Fruit fly (Drosophila melanogaster) whole organism, embryonic: ENCODE results near the gene CG43638.

Source experiments
- Adf1 ChIP-seq: fragments of 200-800 bp; sonication (Bioruptor generic); IDR thresholded peaks from 2 replicates; pipeline ENCODE4 v1.3.6; 2022; ENCODE audit warnings: missing biosample characterization, missing genetic modification characterization
- Aef1 ChIP-seq: fragments of 200-800 bp; sonication (Bioruptor generic); IDR thresholded peaks from 3 replicates; pipeline ENCODE4 v1.3.6; 2022; ENCODE audit warnings: missing biosample characterization, missing genetic modification characterization
- B-H1 ChIP-seq: fragments of 200-800 bp; sonication (Bioruptor generic); IDR thresholded peaks from 3 replicates; pipeline ENCODE4 v1.3.6; 2022; ENCODE audit warnings: missing biosample characterization, missing genetic modification characterization
- CG10462 ChIP-seq: fragments of 200-800 bp; sonication (Bioruptor generic); optimal IDR thresholded peaks from 2 replicates; lab custom pipeline; 2016; ENCODE audit warnings: missing biosample characterization, missing genetic modification characterization
- CG11093 ChIP-seq: fragments of 200-800 bp; sonication (Bioruptor generic); IDR thresholded peaks from 3 replicates; pipeline ENCODE4 v1.3.6; 2022; ENCODE audit warnings: missing biosample characterization, missing genetic modification characterization
- CG1233 ChIP-seq: fragments of 200-800 bp; sonication (Bioruptor generic); optimal IDR thresholded peaks from 4 replicates; lab custom pipeline; 2018; ENCODE audit warnings: missing biosample characterization, mild to moderate bottlenecking, missing genetic modification characterization
- CG13775 ChIP-seq: fragments of 200-800 bp; sonication (Bioruptor generic); optimal IDR thresholded peaks from 3 replicates; lab custom pipeline; 2017; ENCODE audit warnings: missing biosample characterization, mild to moderate bottlenecking, missing genetic modification characterization
- CG14014 ChIP-seq: fragments of 200-800 bp; sonication (Bioruptor generic); IDR thresholded peaks from 2 replicates; pipeline ENCODE4 v1.3.6; 2022; ENCODE audit warnings: missing biosample characterization, missing genetic modification characterization
- CG14965 ChIP-seq: fragments of 200-800 bp; sonication (Bioruptor generic); optimal IDR thresholded peaks from 2 replicates; lab custom pipeline; 2016; ENCODE audit warnings: missing biosample characterization, missing genetic modification characterization, borderline replicate concordance
- CG15073 ChIP-seq: fragments of 200-800 bp; sonication (Bioruptor generic); optimal IDR thresholded peaks from 2 replicates; lab custom pipeline; 2016; ENCODE audit warnings: missing biosample characterization, missing genetic modification characterization
- CG15479 ChIP-seq: fragments of 200-800 bp; sonication (Bioruptor generic); optimal IDR thresholded peaks from 3 replicates; lab custom pipeline; 2019; ENCODE audit warnings: missing biosample characterization, mild to moderate bottlenecking, missing genetic modification characterization, moderate library complexity
- CG15514 ChIP-seq: fragments of 200-800 bp; sonication (Bioruptor generic); optimal IDR thresholded peaks from 3 replicates; lab custom pipeline; 2017; ENCODE audit warnings: missing biosample characterization, missing genetic modification characterization, mild to moderate bottlenecking, moderate library complexity, missing genetic modification reagents
- CG15601 ChIP-seq: fragments of 200-800 bp; sonication (Bioruptor generic); optimal IDR thresholded peaks from 3 replicates; lab custom pipeline; 2019; ENCODE audit warnings: missing biosample characterization, mild to moderate bottlenecking, missing genetic modification characterization, moderate library complexity
- CG2116 ChIP-seq: fragments of 200-800 bp; sonication (Bioruptor generic); optimal IDR thresholded peaks from 3 replicates; lab custom pipeline; 2018; ENCODE audit warnings: missing biosample characterization, mild to moderate bottlenecking, missing genetic modification characterization
- CG2120 ChIP-seq: fragments of 200-800 bp; sonication (Bioruptor generic); optimal IDR thresholded peaks from 3 replicates; lab custom pipeline; 2016; ENCODE audit warnings: missing biosample characterization, missing genetic modification characterization
- CG2199 ChIP-seq: fragments of 200-800 bp; sonication (Bioruptor generic); IDR thresholded peaks from 3 replicates; pipeline ENCODE4 v1.3.6; 2022; ENCODE audit warnings: missing biosample characterization, missing genetic modification characterization
- CG2712 ChIP-seq: fragments of 200-800 bp; optimal IDR thresholded peaks from 3 replicates; lab custom pipeline; 2019; ENCODE audit warnings: missing biosample characterization, mild to moderate bottlenecking, missing genetic modification characterization, moderate library complexity
- CG32767 ChIP-seq: fragments of 200-800 bp; sonication (Bioruptor generic); IDR thresholded peaks from 2 replicates; pipeline ENCODE4 v1.3.6; 2022; ENCODE audit warnings: missing biosample characterization, missing genetic modification characterization
- CG34376 ChIP-seq: fragments of 200-800 bp; sonication (Bioruptor generic); optimal IDR thresholded peaks from 2 replicates; lab custom pipeline; 2018; ENCODE audit warnings: missing biosample characterization, mild to moderate bottlenecking, missing genetic modification characterization
- CG3726 ChIP-seq: fragments of 200-800 bp; sonication (Bioruptor generic); IDR thresholded peaks from 3 replicates; pipeline ENCODE4, ENCODE4 v1.3.6; 2022; ENCODE audit warnings: missing biosample characterization, missing genetic modification characterization
- CG42726 ChIP-seq: fragments of 200-800 bp; sonication (Bioruptor generic); IDR thresholded peaks from 2 replicates; pipeline ENCODE4 v1.3.6; 2022; ENCODE audit warnings: missing biosample characterization, missing genetic modification characterization; ENCODE audit not compliant: partially characterized antibody
- CG5180 ChIP-seq: fragments of 200-800 bp; sonication (Bioruptor generic); optimal IDR thresholded peaks from 3 replicates; lab custom pipeline; 2017; ENCODE audit warnings: missing biosample characterization, missing genetic modification characterization, mild to moderate bottlenecking, moderate library complexity, missing genetic modification reagents
- CG6689 ChIP-seq: fragments of 200-800 bp; sonication (Bioruptor generic); IDR thresholded peaks from 2 replicates; pipeline ENCODE4 v1.3.6; 2022; ENCODE audit warnings: missing biosample characterization, missing genetic modification characterization
- CG6765 ChIP-seq: fragments of 200-800 bp; sonication (Bioruptor generic); optimal IDR thresholded peaks from 3 replicates; lab custom pipeline; 2017; ENCODE audit warnings: missing biosample characterization, mild to moderate bottlenecking, missing genetic modification characterization
- CG7556 ChIP-seq: fragments of 200-800 bp; sonication (Bioruptor generic); optimal IDR thresholded peaks from 2 replicates; lab custom pipeline; 2017; ENCODE audit warnings: missing biosample characterization, mild to moderate bottlenecking, missing genetic modification characterization
- CG7928 ChIP-seq: fragments of 200-800 bp; sonication (Bioruptor generic); optimal IDR thresholded peaks from 2 replicates; lab custom pipeline; 2017; ENCODE audit warnings: missing biosample characterization, mild to moderate bottlenecking, missing genetic modification characterization
- CG8290 ChIP-seq, 3 experiments: fragments of 200-800 bp; sonication (Bioruptor generic); optimal IDR thresholded peaks; 2 replicates each; lab custom pipeline; 2016 to 2019; ENCODE audit warnings: missing biosample characterization in 3 of 3, missing genetic modification characterization in 3 of 3, mild to moderate bottlenecking in 2 of 3, moderate library complexity in 1 of 3
- CG9215 ChIP-seq: fragments of 200-800 bp; sonication (Bioruptor generic); IDR thresholded peaks from 2 replicates; pipeline ENCODE4 v1.3.6; 2022; ENCODE audit warnings: missing biosample characterization, missing genetic modification characterization
- CG9437 ChIP-seq: fragments of 200-800 bp; sonication (Bioruptor generic); optimal IDR thresholded peaks from 2 replicates; lab custom pipeline; 2018; ENCODE audit warnings: missing biosample characterization, mild to moderate bottlenecking, missing genetic modification characterization
- CG9609 ChIP-seq: fragments of 200-800 bp; sonication (Bioruptor generic); optimal IDR thresholded peaks from 3 replicates; lab custom pipeline; 2016; ENCODE audit warnings: missing biosample characterization, missing genetic modification characterization
- CG9876 ChIP-seq: fragments of 200-800 bp; sonication (Bioruptor generic); optimal IDR thresholded peaks from 2 replicates; lab custom pipeline; 2016; ENCODE audit warnings: missing biosample characterization, missing genetic modification characterization
- Elba2 ChIP-seq: fragments of 200-800 bp; sonication (Bioruptor generic); optimal IDR thresholded peaks from 3 replicates; lab custom pipeline; 2016; ENCODE audit warnings: missing biosample characterization, missing genetic modification characterization
- HLH54F ChIP-seq: fragments of 200-800 bp; sonication (Bioruptor generic); optimal IDR thresholded peaks from 3 replicates; lab custom pipeline; 2016; ENCODE audit warnings: missing biosample characterization, missing genetic modification characterization
- Med ChIP-seq: fragments of 200-800 bp; sonication (Bioruptor generic); peaks from one replicate; lab custom pipeline; 2016; ENCODE audit warnings: missing biosample characterization, missing genetic modification characterization, mild to moderate bottlenecking, inconsistent platforms, moderate library complexity
- Taf1 ChIP-seq: fragments of 200-800 bp; sonication (Bioruptor generic); IDR thresholded peaks from 2 replicates; pipeline ENCODE4 v1.3.6; 2022; ENCODE audit warnings: missing biosample characterization, missing genetic modification characterization
- abd-A ChIP-seq: fragments of 200-800 bp; sonication (Bioruptor generic); optimal IDR thresholded peaks from 3 replicates; lab custom pipeline; 2019; ENCODE audit warnings: missing biosample characterization, mild to moderate bottlenecking, missing genetic modification characterization, moderate library complexity
- ap ChIP-seq: fragments of 200-800 bp; sonication (Bioruptor generic); IDR thresholded peaks from 2 replicates; pipeline ENCODE4 v1.3.6; 2022; ENCODE audit warnings: missing biosample characterization, missing genetic modification characterization
- bcd ChIP-seq: fragments of 200-800 bp; sonication (Bioruptor generic); optimal IDR thresholded peaks from 2 replicates; lab custom pipeline; 2017; ENCODE audit warnings: missing biosample characterization, mild to moderate bottlenecking, missing genetic modification characterization
- emc ChIP-seq: fragments of 200-800 bp; sonication (Bioruptor generic); optimal IDR thresholded peaks from 2 replicates; lab custom pipeline; 2016; ENCODE audit warnings: missing biosample characterization, missing genetic modification characterization
- gce ChIP-seq: fragments of 200-800 bp; sonication (Bioruptor generic); IDR thresholded peaks from 3 replicates; pipeline ENCODE4 v1.3.6; 2022; ENCODE audit warnings: missing biosample characterization, missing genetic modification characterization
- h ChIP-seq: fragments of >200 bp; optimal IDR thresholded peaks from 2 replicates; lab custom pipeline; 2017
- ham ChIP-seq: fragments of 200-800 bp; sonication (Bioruptor generic); IDR thresholded peaks from 2 replicates; pipeline ENCODE4 v1.3.6; 2022; ENCODE audit warnings: missing biosample characterization, missing genetic modification characterization
- jumu ChIP-seq: fragments of 200-800 bp; sonication (Bioruptor generic); optimal IDR thresholded peaks from 3 replicates; lab custom pipeline; 2016; ENCODE audit warnings: missing biosample characterization, missing genetic modification characterization
- lab ChIP-seq: fragments of 200-800 bp; sonication (Bioruptor generic); optimal IDR thresholded peaks from 3 replicates; lab custom pipeline; 2017; ENCODE audit warnings: missing biosample characterization, missing genetic modification characterization, mild to moderate bottlenecking, moderate library complexity, missing genetic modification reagents
- lov ChIP-seq, 2 experiments: fragments of 200-800 bp in 1 of 2; fragments of >200 bp in 1 of 2; sonication (Bioruptor generic) in 1 of 2; IDR thresholded peaks in 1 of 2; optimal IDR thresholded peaks in 1 of 2; 2 replicates in 1 of 2; 3 replicates in 1 of 2; pipeline versions ENCODE4 v1.3.6 to Lab custom; 2017 to 2022; ENCODE audit warnings: missing biosample characterization in 1 of 2, missing genetic modification characterization in 1 of 2
- slou ChIP-seq: fragments of 200-800 bp; sonication (Bioruptor generic); optimal IDR thresholded peaks from 3 replicates; lab custom pipeline; 2016; ENCODE audit warnings: missing biosample characterization, missing genetic modification characterization
- so ChIP-seq: fragments of 200-800 bp; sonication (Bioruptor generic); IDR thresholded peaks from 3 replicates; pipeline ENCODE4 v1.3.6; 2022; ENCODE audit warnings: missing biosample characterization, missing genetic modification characterization

The CG43638 gene

DNA sequence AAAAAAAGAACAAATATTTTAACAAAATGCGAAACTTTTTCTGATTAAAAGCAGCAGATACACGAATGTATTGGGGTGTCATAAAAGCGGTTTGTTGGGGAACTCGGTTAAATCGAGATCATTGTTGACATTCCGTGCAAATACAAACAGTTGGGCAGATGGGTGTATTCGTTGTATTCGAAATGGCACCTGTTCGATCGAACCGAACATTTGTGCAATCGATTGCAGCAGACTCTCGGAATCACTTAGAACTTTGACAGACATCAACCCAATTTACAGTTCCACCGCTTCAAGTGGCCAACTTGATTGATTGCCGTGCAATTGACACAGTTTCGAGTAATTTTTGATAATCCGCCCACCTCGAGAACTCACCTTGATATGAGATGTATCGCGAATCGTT, 36.0 kb downstream of the CG43638 start:
- TF ChIP-seq CG2120 (GFP tag; lab: Kevin White, UChicago), result no peak
- TF ChIP-seq Med, result peak; percentile 68
- TF ChIP-seq CG2199 (GFP tag; lab: Robert Waterston, UW), result peak; percentile 52; the same call in 1 of the 3 replicates
- TF ChIP-seq CG32767 (GFP tag; lab: Robert Waterston, UW), result no peak
- TF ChIP-seq CG34376 (GFP tag; lab: Kevin White, UChicago), result no peak
- TF ChIP-seq bcd (GFP tag; lab: Kevin White, UChicago), result no peak
- peak; percentile 24 for TF ChIP-seq lab (GFP tag; lab: Kevin White, UChicago)
- TF ChIP-seq CG7556 (GFP tag; lab: Kevin White, UChicago), result no peak
- no peak for TF ChIP-seq Elba2
- TF ChIP-seq HLH54F (GFP tag; lab: Kevin White, UChicago), result no peak
- no peak for TF ChIP-seq CG15479 (GFP tag; lab: Kevin White, UChicago)
- TF ChIP-seq abd-A (tag; lab: Kevin White, UChicago), result no peak
- TF ChIP-seq so (GFP tag; lab: Robert Waterston, UW), result no peak
- TF ChIP-seq CG5180 (GFP tag; lab: Kevin White, UChicago), result peak; percentile 59
- no peak for TF ChIP-seq lov (optimal IDR thresholded peaks at IDR 0.05; lab: Kevin White, UChicago)
- no peak for TF ChIP-seq lov (GFP tag; IDR thresholded peaks at IDR 0.05; lab: Robert Waterston, UW)

DNA sequence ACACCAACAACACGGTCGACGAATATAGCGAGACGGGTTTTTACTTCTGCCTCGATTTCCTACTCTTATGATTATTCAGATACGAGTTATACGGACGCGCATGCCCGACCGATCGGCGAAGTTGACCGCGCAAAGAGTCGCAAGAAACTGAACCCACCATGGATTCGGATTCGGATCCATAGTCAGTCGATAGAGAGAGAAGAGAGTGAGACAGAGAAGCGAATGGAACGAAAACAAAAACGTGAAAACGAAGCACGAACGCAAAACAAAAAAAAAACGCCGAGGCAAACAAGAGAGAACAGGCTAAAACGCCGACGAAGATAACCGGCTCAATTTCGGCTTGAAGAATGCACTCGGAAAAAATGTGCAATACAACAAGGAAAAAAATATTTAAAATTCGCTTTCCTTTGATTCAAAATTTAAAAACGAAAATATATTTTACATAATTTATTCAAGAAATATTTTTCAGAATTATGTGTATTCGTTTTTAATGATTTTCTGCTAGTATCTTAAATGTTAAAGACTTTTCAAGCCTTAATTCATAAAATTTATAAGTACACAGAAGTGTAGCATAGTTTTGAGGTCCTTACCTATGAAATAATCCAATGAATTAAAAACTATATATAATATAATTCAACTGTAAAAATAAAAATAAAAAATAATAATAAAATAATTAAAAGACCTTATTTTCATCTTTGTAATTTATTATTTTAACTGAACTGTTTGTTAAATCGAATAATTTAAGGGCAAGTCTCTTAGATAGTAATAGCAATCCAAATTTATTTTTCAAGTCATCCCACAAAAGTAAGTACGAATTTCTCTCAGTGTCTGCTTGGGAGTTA, 37.5 kb downstream of the CG43638 start, which contains the start of gene Sema5c:
Sema5c (minus strand) TSS at position 152 of the 842 bp plus-strand sequence.
- TF ChIP-seq jumu (GFP tag; lab: Kevin White, UChicago) (no peak), slou (GFP tag; lab: Kevin White, UChicago) (no peak), CG15073 (no peak), CG1233 (peak; percentile 63), CG15601 (peak; percentile 37), CG2116 (peak; percentile 36), ap (GFP tag; lab: Robert Waterston, UW) (0 out of 2 replicates have a peak, but pooled peaks have one; percentile 4), CG9876 (GFP tag; lab: Kevin White, UChicago) (no peak), B-H1 (GFP tag; lab: Robert Waterston, UW) (no peak; the same call in 2 of the 3 replicates), CG6689 (peak; percentile 42; the same call in 1 of the 2 replicates), CG7928 (GFP tag; lab: Kevin White, UChicago) (no peak), emc (GFP tag; lab: Kevin White, UChicago) (no peak), CG8290 (GFP tag; optimal IDR thresholded peaks at IDR 0.05; lab: Kevin White, UChicago) (peak; percentile 11), CG8290 (tag; optimal IDR thresholded peaks at IDR 0.05; lab: Kevin White, UChicago) (peak in 1 of 2 experiments; percentile 64), h (lab: Kevin White, UChicago) (no peak), CG13775 (GFP tag; lab: Kevin White, UChicago) (peak; percentile 87), abd-A (tag; lab: Kevin White, UChicago) (peak; percentile 43), CG14014 (GFP tag; lab: Robert Waterston, UW) (peak; percentile 42; the same call in 1 of the 2 replicates), CG9437 (GFP tag; lab: Kevin White, UChicago) (peak; percentile 89), CG14965 (GFP tag; lab: Kevin White, UChicago) (no peak), Taf1 (no peak), Aef1 (GFP tag; lab: Robert Waterston, UW) (peak; percentile 58), CG42726 (GFP tag; lab: Robert Waterston, UW) (no peak), CG9215 (0 out of 2 replicates have a peak, but pooled peaks have one; percentile 31), CG11093 (GFP tag; lab: Robert Waterston, UW) (0 out of 3 replicates have a peak, but pooled peaks have one; percentile 39), Adf1 (peak; percentile 20; the same call in 1 of the 2 replicates), ham (GFP tag; lab: Robert Waterston, UW) (no peak), CG9609 (GFP tag; lab: Kevin White, UChicago) (peak; percentile 34), CG3726 (no peak), CG15514 (GFP tag; lab: Kevin White, UChicago) (peak; percentile 11), CG6765 (GFP tag; lab: Kevin White, UChicago) (peak; percentile 15), CG2712 (tag; lab: Kevin White, UChicago) (peak; percentile 85), CG10462 (GFP tag; lab: Kevin White, UChicago) (peak; percentile 58), gce (no peak; the same call in 2 of the 3 replicates)
